Worm (Caenorhabditis elegans) whole organism, young adult: Measurements from ENCODE around the gene srv-24.

Source experiments
- B0035.1 ChIP-seq: sonication (generic microtip); optimal IDR thresholded peaks from 2 replicates; lab custom pipeline; 2016; ENCODE audit warnings: missing genetic modification characterization, mild to moderate bottlenecking, missing compliant biosample characterization, missing genotype, missing genetic modification reagents
- B0336.3 ChIP-seq: fragments of 200-800 bp; sonication (Bioruptor generic); IDR thresholded peaks from 2 replicates; pipeline ENCODE4 v1.3.6; 2022; ENCODE audit warnings: missing genetic modification characterization, missing compliant biosample characterization
- C06A6.2 ChIP-seq: fragments of 200-800 bp; sonication (Bioruptor generic); conservative IDR thresholded peaks from 2 replicates; pipeline ENCODE4 v1.3.6; 2022; ENCODE audit warnings: missing genetic modification characterization, missing compliant biosample characterization
- F39B2.1 ChIP-seq: fragments of 200-800 bp; sonication (Bioruptor generic); IDR thresholded peaks from 2 replicates; pipeline ENCODE4 v1.3.6; 2022; ENCODE audit warnings: missing genetic modification reagents, missing genetic modification characterization, missing compliant biosample characterization
- F49E8.2 ChIP-seq: sonication (generic microtip); optimal IDR thresholded peaks from 3 replicates; lab custom pipeline; 2017; ENCODE audit warnings: missing genetic modification characterization, mild to moderate bottlenecking, missing compliant biosample characterization, antibody characterized with exemption, moderate library complexity; ENCODE audit not compliant: insufficient read depth
- K11D2.4 ChIP-seq: fragments of 200-800 bp; sonication (Bioruptor generic); IDR thresholded peaks from 2 replicates; pipeline ENCODE4 v1.3.6; 2022; ENCODE audit warnings: missing genetic modification reagents, missing genetic modification characterization, missing compliant biosample characterization
- K12H6.12 ChIP-seq: fragments of 200-800 bp; sonication (Bioruptor generic); optimal IDR thresholded peaks from 2 replicates; lab custom pipeline; 2018; ENCODE audit warnings: mild to moderate bottlenecking, missing genetic modification characterization, missing compliant biosample characterization
- T07F8.4 ChIP-seq: sonication (generic microtip); optimal IDR thresholded peaks from 2 replicates; lab custom pipeline; 2016; ENCODE audit warnings: mild to moderate bottlenecking, missing genetic modification characterization, moderate library complexity, missing compliant biosample characterization
- Y67H2A.10 ChIP-seq: fragments of 200-800 bp; sonication (Bioruptor generic); conservative IDR thresholded peaks from 2 replicates; pipeline ENCODE4 v1.3.6; 2022; ENCODE audit warnings: missing genetic modification reagents, missing genetic modification characterization, missing compliant biosample characterization
- Y95B8A.8 ChIP-seq: fragments of 200-800 bp; sonication (Bioruptor generic); IDR thresholded peaks from 2 replicates; pipeline ENCODE4 v1.3.6; 2022; ENCODE audit warnings: missing genetic modification reagents, missing genetic modification characterization, missing compliant biosample characterization
- attf-5 ChIP-seq: fragments of 200-800 bp; sonication (Bioruptor generic); optimal IDR thresholded peaks from 2 replicates; lab custom pipeline; 2018; ENCODE audit warnings: mild to moderate bottlenecking, missing genetic modification characterization, missing compliant biosample characterization
- bed-1 ChIP-seq: fragments of 200-800 bp; sonication (Bioruptor generic); IDR thresholded peaks from 2 replicates; pipeline ENCODE4 v1.3.6; 2022; ENCODE audit warnings: missing genetic modification reagents, missing genetic modification characterization, missing compliant biosample characterization
- ceh-58 ChIP-seq: fragments of 200-800 bp; sonication (Bioruptor generic); IDR thresholded peaks from 2 replicates; pipeline ENCODE4 v1.3.6; 2022; ENCODE audit warnings: missing genetic modification characterization, missing compliant biosample characterization
- chd-7 ChIP-seq: sonication (generic microtip); optimal IDR thresholded peaks from 2 replicates; lab custom pipeline; 2016; ENCODE audit warnings: mild to moderate bottlenecking, missing genetic modification characterization, moderate library complexity, missing compliant biosample characterization
- die-1 ChIP-seq: sonication (generic microtip); optimal IDR thresholded peaks from 2 replicates; lab custom pipeline; 2016; ENCODE audit warnings: missing genotype, mild to moderate bottlenecking, missing genetic modification characterization, missing compliant biosample characterization
- him-1 ChIP-seq: sonication (generic microtip); optimal IDR thresholded peaks from 2 replicates; lab custom pipeline; 2016; ENCODE audit warnings: missing genotype, missing genetic modification reagents, missing genetic modification characterization, missing compliant biosample characterization
- hmg-1.2 ChIP-seq: fragments of 200-800 bp; sonication (Bioruptor generic); IDR thresholded peaks from 2 replicates; pipeline ENCODE4 v1.3.6; 2022; ENCODE audit warnings: missing genetic modification reagents, missing genetic modification characterization, missing compliant biosample characterization
- hmg-20 ChIP-seq: fragments of 200-800 bp; sonication (Bioruptor generic); IDR thresholded peaks from 2 replicates; pipeline ENCODE4 v1.3.6; 2022; ENCODE audit warnings: missing genetic modification reagents, missing genetic modification characterization, missing compliant biosample characterization
- hsf-1 ChIP-seq: fragments of 200-800 bp; sonication (Bioruptor generic); IDR thresholded peaks from 2 replicates; pipeline ENCODE4 v1.3.6; 2022; ENCODE audit warnings: missing genetic modification reagents, missing genetic modification characterization, missing compliant biosample characterization
- lag-1 ChIP-seq: fragments of 200-800 bp; sonication (Bioruptor generic); IDR thresholded peaks from 2 replicates; pipeline ENCODE4 v1.3.6; 2022; ENCODE audit warnings: missing genetic modification reagents, missing genetic modification characterization, missing compliant biosample characterization
- lir-1 ChIP-seq: fragments of 200-800 bp; sonication (Bioruptor generic); conservative IDR thresholded peaks from 2 replicates; pipeline ENCODE4 v1.3.6; 2022; ENCODE audit warnings: missing genetic modification reagents, missing genetic modification characterization, missing compliant biosample characterization
- madf-8 ChIP-seq: fragments of 200-800 bp; sonication (Bioruptor generic); conservative IDR thresholded peaks from 2 replicates; pipeline ENCODE4 v1.3.6; 2022; ENCODE audit warnings: missing genetic modification reagents, missing genetic modification characterization, missing compliant biosample characterization
- nfyb-1 ChIP-seq: fragments of 200-800 bp; sonication (Bioruptor generic); IDR thresholded peaks from 2 replicates; pipeline ENCODE4 v1.3.6; 2022; ENCODE audit warnings: missing genetic modification reagents, missing genetic modification characterization, missing compliant biosample characterization
- nhr-80 ChIP-seq: sonication (generic microtip); optimal IDR thresholded peaks from 2 replicates; lab custom pipeline; 2016; ENCODE audit warnings: missing genetic modification characterization, missing compliant biosample characterization
- rec-8 ChIP-seq, 2 experiments: sonication (generic microtip); optimal IDR thresholded peaks; 2 replicates each; lab custom pipeline; 2016; ENCODE audit warnings: mild to moderate bottlenecking in 2 of 2, missing genetic modification characterization in 2 of 2, missing genetic modification reagents in 2 of 2, missing genotype in 2 of 2, missing biosample characterization in 1 of 2, missing compliant biosample characterization in 1 of 2, moderate library complexity in 1 of 2
- snpc-1.1 ChIP-seq: sonication (generic microtip); optimal IDR thresholded peaks from 2 replicates; lab custom pipeline; 2017; ENCODE audit warnings: missing genetic modification characterization, mild to moderate bottlenecking, missing compliant biosample characterization, antibody characterized with exemption, moderate library complexity, missing genotype, missing genetic modification reagents; ENCODE audit not compliant: insufficient read depth
- snpc-4 ChIP-seq, 5 experiments: fragments of 150-350 bp in 1 of 5; sonication (generic microtip) in 4 of 5; optimal IDR thresholded peaks; 2 replicates each; lab custom pipeline; 2014 to 2018; ENCODE audit warnings: missing genetic modification characterization in 5 of 5, missing biosample characterization in 3 of 5, antibody characterized with exemption in 2 of 5, mild to moderate bottlenecking in 2 of 5, missing compliant biosample characterization in 2 of 5, missing genotype in 2 of 5, moderate library complexity in 2 of 5, missing genetic modification reagents in 1 of 5
- somi-1 ChIP-seq: fragments of 200-800 bp; sonication (Bioruptor generic); optimal IDR thresholded peaks from 2 replicates; lab custom pipeline; 2018; ENCODE audit warnings: mild to moderate bottlenecking, missing genetic modification characterization, missing compliant biosample characterization
- tbp1 ChIP-seq: fragments of 200-800 bp; sonication (Bioruptor generic); optimal IDR thresholded peaks from 2 replicates; lab custom pipeline; 2018; ENCODE audit warnings: mild to moderate bottlenecking, missing genetic modification characterization, missing compliant biosample characterization
- zfh-2 ChIP-seq: fragments of 200-800 bp; sonication (Bioruptor generic); conservative IDR thresholded peaks from 2 replicates; pipeline ENCODE4 v1.3.6; 2022; ENCODE audit warnings: missing genetic modification reagents, missing genetic modification characterization, missing compliant biosample characterization
- ztf-22 ChIP-seq: fragments of 200-800 bp; sonication (Bioruptor generic); optimal IDR thresholded peaks from 2 replicates; lab custom pipeline; 2018; ENCODE audit warnings: mild to moderate bottlenecking, missing genetic modification characterization, moderate library complexity, missing compliant biosample characterization
- ztf-28 ChIP-seq: fragments of 200-800 bp; sonication (Bioruptor generic); IDR thresholded peaks from 2 replicates; pipeline ENCODE4 v1.3.6; 2022; ENCODE audit warnings: missing genetic modification reagents, missing genetic modification characterization, missing compliant biosample characterization
- ztf-3 ChIP-seq: fragments of 200-800 bp; sonication (Bioruptor generic); optimal IDR thresholded peaks from 2 replicates; lab custom pipeline; 2018; ENCODE audit warnings: mild to moderate bottlenecking, missing genetic modification characterization, missing compliant biosample characterization

srv-24 gene

ce11 chrIV:6282143-6282542 is 8.5 kb downstream of the srv-24 start, which contains the start of gene srv-32:
Gene srv-32, minus strand, starts transcription at chrIV:6282243.
- TF ChIP-seq F49E8.2 (no peak), attf-5 (GFP tag; lab: Kevin White, UChicago) (no peak), die-1 (no peak), hsf-1 (no peak), snpc-1.1 (tag; lab: Kevin White, UChicago) (no peak), somi-1 (GFP tag; lab: Kevin White, UChicago) (no peak), Y67H2A.10 (GFP tag; lab: Robert Waterston, UW) (no peak), tbp1 (GFP tag; lab: Kevin White, UChicago) (no peak), hmg-20 (no peak), rec-8 (tag; optimal IDR thresholded peaks at IDR 0.05; lab: Kevin White, UChicago) (no peak), B0336.3 (GFP tag; lab: Robert Waterston, UW) (no peak), ceh-58 (no peak), him-1 (tag; lab: Kevin White, UChicago) (no peak), ztf-22 (GFP tag; lab: Kevin White, UChicago) (no peak), Y95B8A.8 (GFP tag; lab: Robert Waterston, UW) (no peak), C06A6.2 (GFP tag; lab: Robert Waterston, UW) (no peak), K11D2.4 (GFP tag; lab: Robert Waterston, UW) (no peak), ztf-3 (GFP tag; lab: Kevin White, UChicago) (no peak)
- TF ChIP-seq, all 124 proteins: peak for 0

ce11 chrIV:6279392-6279791 is 11.2 kb downstream of the srv-24 start, which contains the start of gene sams-5:
Gene sams-5, minus strand, starts transcription at chrIV:6279522.
- no peak for TF ChIP-seq hmg-20
- no peak for TF ChIP-seq snpc-4 (GFP tag; optimal IDR thresholded peaks at IDR 0.05; lab: Kevin White, UChicago)
- no peak for TF ChIP-seq snpc-4 (tag; optimal IDR thresholded peaks at IDR 0.05; lab: Kevin White, UChicago)
- no peak for TF ChIP-seq bed-1 (GFP tag; lab: Robert Waterston, UW)
- TF ChIP-seq K12H6.12 (tag; lab: Kevin White, UChicago): no peak
- no peak for TF ChIP-seq B0035.1 (tag; lab: Kevin White, UChicago)
- TF ChIP-seq chd-7 (tag; lab: Kevin White, UChicago): no peak

- TF ChIP-seq Y95B8A.8 (GFP tag; lab: Robert Waterston, UW) (no peak), nhr-80 (tag; lab: Kevin White, UChicago) (peak; percentile 89), snpc-4 (GFP tag; optimal IDR thresholded peaks at IDR 0.05; lab: Kevin White, UChicago) (no peak), snpc-4 (tag; optimal IDR thresholded peaks at IDR 0.05; lab: Kevin White, UChicago) (no peak)
Measured at ce11 chrIV:6275671-6276209, 14.9 kb downstream of the srv-24 start, which contains the start of the genes aat-4 and T13A10.1. Gene aat-4, minus strand, starts transcription at chrIV:6275721. Gene T13A10.1, plus strand, starts transcription at chrIV:6276081.

- TF ChIP-seq nfyb-1 (GFP tag; lab: Robert Waterston, UW): no peak
- TF ChIP-seq zfh-2: no peak
- no peak for TF ChIP-seq madf-8 (GFP tag; lab: Robert Waterston, UW)
- TF ChIP-seq lag-1 (GFP tag; lab: Robert Waterston, UW): no peak
- no peak for TF ChIP-seq T07F8.4 (tag; lab: Kevin White, UChicago)
- TF ChIP-seq B0035.1 (tag; lab: Kevin White, UChicago): no peak
- no peak for TF ChIP-seq hmg-1.2 (GFP tag; lab: Robert Waterston, UW)
- TF ChIP-seq lir-1 (GFP tag; lab: Robert Waterston, UW): no peak
- TF ChIP-seq F39B2.1 (GFP tag; lab: Robert Waterston, UW): no peak
- TF ChIP-seq ztf-28 (GFP tag; lab: Robert Waterston, UW): no peak
Measured at ce11 chrIV:6271923-6272322, 18.7 kb downstream of the srv-24 start, which contains the start of gene srv-31. Gene srv-31, minus strand, starts transcription at chrIV:6272023.
